Worm (Caenorhabditis elegans): ENCODE measurements around the gene ilkp-1.

The ilkp-1 gene

DNA sequence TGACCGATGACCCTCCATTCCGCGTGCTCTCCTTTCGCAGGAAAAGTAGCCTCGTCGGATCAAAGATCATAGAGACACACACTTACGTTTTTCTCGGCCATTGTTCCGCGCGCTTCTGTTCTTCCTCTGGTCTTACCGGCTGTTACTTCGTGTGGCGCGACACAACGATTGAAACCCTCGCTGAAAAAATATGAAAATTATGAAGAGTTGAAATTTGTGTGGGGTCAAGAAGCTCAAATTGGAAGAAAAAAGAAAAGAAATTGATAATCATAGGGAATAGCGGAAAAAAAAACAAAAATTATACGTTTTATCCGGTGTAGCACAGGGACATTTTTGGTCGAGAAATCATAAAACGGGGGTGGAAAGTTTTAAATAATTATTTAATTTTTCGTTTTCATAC is 9.0 kb upstream of the ilkp-1 start, which contains the start of gene cey-1:
cey-1 (minus strand) TSS at position 180 of the 400 bp plus-strand sequence.
- TF ChIP-seq B0261.1 (tag; optimal IDR thresholded peaks at IDR 0.05), result no peak
- no peak for TF ChIP-seq snpc-4 (GFP tag; optimal IDR thresholded peaks at IDR 0.05)
- TF ChIP-seq snpc-4 (tag; optimal IDR thresholded peaks at IDR 0.05), result no peak
- TF ChIP-seq pha-4 (tag; optimal IDR thresholded peaks at IDR 0.05), result no peak
- no peak for TF ChIP-seq lir-1 (GFP tag; conservative IDR thresholded peaks at IDR 0.05)

- TF ChIP-seq B0019.2 (GFP tag; conservative IDR thresholded peaks at IDR 0.05), result no peak
- no peak for TF ChIP-seq lsl-1 (GFP tag; optimal IDR thresholded peaks at IDR 0.05)
- no peak for TF ChIP-seq attf-3 (GFP tag; conservative IDR thresholded peaks at IDR 0.05)
- peak in 1 of 3 experiments; percentile 25 for TF ChIP-seq lin-35 (GFP tag; optimal IDR thresholded peaks at IDR 0.05)
- TF ChIP-seq K12H6.12 (tag; optimal IDR thresholded peaks at IDR 0.05), result peak; percentile 15
- TF ChIP-seq unc-130 (GFP tag; optimal IDR thresholded peaks at IDR 0.05), result no peak
- TF ChIP-seq madf-3 (GFP tag; IDR thresholded peaks at IDR 0.05), result 0 out of 2 replicates have a peak, but pooled peaks have one; percentile 44
- TF ChIP-seq chd-7 (tag; optimal IDR thresholded peaks at IDR 0.05), result no peak
- no peak for TF ChIP-seq lag-1 (GFP tag; IDR thresholded peaks at IDR 0.05)
- no peak for TF ChIP-seq F49E8.2 (tag; optimal IDR thresholded peaks at IDR 0.05; ENCODE audit: insufficient read depth)
- no peak for TF ChIP-seq nhr-27 (tag; optimal IDR thresholded peaks at IDR 0.05)
- no peak for TF ChIP-seq egl-18 (GFP tag; IDR thresholded peaks at IDR 0.05)
- TF ChIP-seq tbp1 (GFP tag; optimal IDR thresholded peaks at IDR 0.05), result no peak
- TF ChIP-seq rec-8 (tag; optimal IDR thresholded peaks at IDR 0.05), result no peak
- peak; percentile 31; the same call in 1 of the 2 replicates for TF ChIP-seq zfh-2 (GFP tag; conservative IDR thresholded peaks at IDR 0.05)
- TF ChIP-seq ceh-40 (GFP tag; IDR thresholded peaks at IDR 0.05), result no peak
- TF ChIP-seq snpc-1.1 (tag; optimal IDR thresholded peaks at IDR 0.05; ENCODE audit: insufficient read depth), result no peak
- peak; percentile 10 for TF ChIP-seq atf-7 (tag; optimal IDR thresholded peaks at IDR 0.05)
- TF ChIP-seq lin-26 (GFP tag; IDR thresholded peaks at IDR 0.05), result 0 out of 2 replicates have a peak, but pooled peaks have one; percentile 24
- TF ChIP-seq snpc-4 (GFP tag; optimal IDR thresholded peaks at IDR 0.05), result no peak
- peak in 2 of 4 experiments; percentile 5 to 11 for TF ChIP-seq snpc-4 (tag; optimal IDR thresholded peaks at IDR 0.05)
- peak; percentile 36 for TF ChIP-seq attf-5 (GFP tag; optimal IDR thresholded peaks at IDR 0.05)
- TF ChIP-seq mcd-1 (GFP tag; IDR thresholded peaks at IDR 0.05), result 0 out of 2 replicates have a peak, but pooled peaks have one; percentile 24
- TF ChIP-seq pbrm-1 (GFP tag; IDR thresholded peaks at IDR 0.05), result 0 out of 2 replicates have a peak, but pooled peaks have one; percentile 33
- TF ChIP-seq nfya-1 (tag; optimal IDR thresholded peaks at IDR 0.05; ENCODE audit: borderline replicate concordance, insufficient read depth), result no peak
- no peak for TF ChIP-seq hmg-1.2 (GFP tag; IDR thresholded peaks at IDR 0.05)
- TF ChIP-seq cebp-1 (GFP tag; IDR thresholded peaks at IDR 0.05), result no peak
- TF ChIP-seq cebp-1 (tag; optimal IDR thresholded peaks at IDR 0.05), result peak; percentile 18
- no peak for TF ChIP-seq snpc-1.3 (tag; optimal IDR thresholded peaks at IDR 0.05; ENCODE audit: insufficient read depth)
- no peak for TF ChIP-seq dpl-1 (GFP tag; optimal IDR thresholded peaks at IDR 0.05)
- TF ChIP-seq lin-40 (tag; optimal IDR thresholded peaks at IDR 0.05), result peak; percentile 8
- TF ChIP-seq B0261.1 (tag; optimal IDR thresholded peaks at IDR 0.05), result no peak
- no peak for TF ChIP-seq akir-1 (GFP tag; optimal IDR thresholded peaks at IDR 0.05)
- TF ChIP-seq somi-1 (GFP tag; optimal IDR thresholded peaks at IDR 0.05), result no peak
- TF ChIP-seq let-607 (tag; optimal IDR thresholded peaks at IDR 0.05), result no peak
- TF ChIP-seq gei-17 (GFP tag; optimal IDR thresholded peaks at IDR 0.05), result no peak
- no peak for TF ChIP-seq rcor-1 (GFP tag; IDR thresholded peaks at IDR 0.05)
- no peak for TF ChIP-seq C06A6.2 (GFP tag; conservative IDR thresholded peaks at IDR 0.05)
These were observed 8.2 kb upstream of the ilkp-1 start for ce11 chrII:11041846-11042262.

Measured in whole organism, young adult.